Fruit fly (Drosophila melanogaster): ENCODE results near the gene bves.

The bves gene

DNA sequence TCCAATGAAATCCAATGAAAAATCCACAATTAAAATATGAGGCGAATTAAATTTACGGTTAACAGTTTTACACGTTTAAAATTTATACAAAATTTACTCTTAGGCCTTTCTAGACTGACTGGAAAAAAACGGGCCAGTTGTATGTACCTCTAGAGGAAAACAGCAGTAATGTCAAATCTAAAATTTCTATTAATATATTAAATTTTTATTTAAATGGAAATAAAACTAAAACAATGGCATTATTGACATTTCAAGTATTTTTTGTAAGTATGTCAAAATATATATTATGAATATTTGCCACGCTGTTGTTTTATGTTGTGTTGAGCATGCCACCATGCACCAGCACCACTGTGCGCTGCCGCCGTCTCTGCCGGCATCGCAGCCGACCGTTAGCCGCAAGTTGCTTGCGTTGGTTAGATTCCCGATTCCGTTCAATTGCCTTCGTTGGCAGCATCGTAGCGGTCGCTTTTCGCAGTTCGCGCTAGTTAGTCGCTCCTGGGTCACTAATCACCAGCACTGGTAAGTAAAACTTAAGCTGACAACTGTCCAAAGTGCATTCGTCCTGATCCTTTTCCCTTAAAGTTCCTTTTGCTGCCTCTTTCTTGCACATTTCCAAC, 8.8 kb upstream of the bves start, which contains the start of gene Cbs (continued):
- TF ChIP-seq CG18599 (GFP tag; optimal IDR thresholded peaks at IDR 0.05) (peak; percentile 71), sd (tag; optimal IDR thresholded peaks at IDR 0.05) (no peak), Sox100B (GFP tag; optimal IDR thresholded peaks at IDR 0.05) (peak; percentile 75), CG43689 (GFP tag; IDR thresholded peaks at IDR 0.05) (no peak), ara (GFP tag; IDR thresholded peaks at IDR 0.05) (peak; percentile 45), fru (optimal IDR thresholded peaks at IDR 0.05) (no peak), hb (GFP tag; IDR thresholded peaks at IDR 0.05; ENCODE audit: partially characterized antibody) (no peak), CG12155 (GFP tag; optimal IDR thresholded peaks at IDR 0.05) (peak; percentile 45), CG17385 (GFP tag; optimal IDR thresholded peaks at IDR 0.05) (peak; percentile 46), seq (GFP tag; IDR thresholded peaks at IDR 0.05) (0 out of 2 replicates have a peak, but pooled peaks have one; percentile 42), tna (GFP tag; IDR thresholded peaks at IDR 0.05; ENCODE audit: partially characterized antibody) (0 out of 2 replicates have a peak, but pooled peaks have one; percentile 6), CG34224 (GFP tag; IDR thresholded peaks at IDR 0.05; ENCODE audit: partially characterized antibody) (no peak), sisA (GFP tag; IDR thresholded peaks at IDR 0.05) (peak; percentile 67), kah (GFP tag; optimal IDR thresholded peaks at IDR 0.05) (no peak), dpn (GFP tag; optimal IDR thresholded peaks at IDR 0.05) (peak; percentile 32 to 59), jumu (GFP tag; optimal IDR thresholded peaks at IDR 0.05) (no peak), CG6272 (GFP tag; IDR thresholded peaks at IDR 0.05) (peak; percentile 69), NFAT (GFP tag; IDR thresholded peaks at IDR 0.05) (peak; percentile 81), Med (GFP tag) (peak; percentile 67), CG12659 (GFP tag; optimal IDR thresholded peaks at IDR 0.05) (peak; percentile 53), CG17912 (GFP tag; optimal IDR thresholded peaks at IDR 0.05) (no peak), Abd-B (GFP tag; optimal IDR thresholded peaks at IDR 0.05) (peak; percentile 22), Aef1 (GFP tag; IDR thresholded peaks at IDR 0.05) (peak; percentile 50; the same call in 1 of the 3 replicates), tap (tag; optimal IDR thresholded peaks at IDR 0.05) (peak; percentile 14), CG34422 (GFP tag; IDR thresholded peaks at IDR 0.05) (peak; percentile 42; the same call in 1 of the 3 replicates), CG4328 (GFP tag; optimal IDR thresholded peaks at IDR 0.05) (peak; percentile 62), CG11696 (GFP tag; IDR thresholded peaks at IDR 0.05) (no peak), CG6254 (GFP tag; optimal IDR thresholded peaks at IDR 0.05) (no peak), chif (GFP tag; optimal IDR thresholded peaks at IDR 0.05) (peak in 1 of 2 experiments; percentile 14), CG10462 (GFP tag; optimal IDR thresholded peaks at IDR 0.05) (peak; percentile 27), chinmo (GFP tag; IDR thresholded peaks at IDR 0.05; ENCODE audit: partially characterized antibody) (no peak; the same call in 3 of the 4 replicates), gfzf (GFP tag; optimal IDR thresholded peaks at IDR 0.05) (no peak), kay (GFP tag; optimal IDR thresholded peaks at IDR 0.05) (no peak), Nf-YC (tag; optimal IDR thresholded peaks at IDR 0.05) (peak; percentile 70), corto (GFP tag; optimal IDR thresholded peaks at IDR 0.05) (no peak), maf-S (GFP tag; optimal IDR thresholded peaks at IDR 0.05) (no peak), hth (optimal IDR thresholded peaks at IDR 0.05) (no peak), lilli (GFP tag; optimal IDR thresholded peaks at IDR 0.05) (peak; percentile 51), Mes4 (GFP tag; optimal IDR thresholded peaks at IDR 0.05) (no peak), CG33557 (GFP tag; optimal IDR thresholded peaks at IDR 0.05) (peak; percentile 25), dimm (GFP tag; IDR thresholded peaks at IDR 0.05) (peak; percentile 52; the same call in 1 of the 2 replicates), ranshi (GFP tag; IDR thresholded peaks at IDR 0.05) (peak; percentile 70), CG2116 (GFP tag; optimal IDR thresholded peaks at IDR 0.05) (peak; percentile 1), toy (GFP tag; IDR thresholded peaks at IDR 0.05) (no peak), CG1233 (GFP tag; optimal IDR thresholded peaks at IDR 0.05) (peak; percentile 54), CG10654 (GFP tag; optimal IDR thresholded peaks at IDR 0.05) (peak; percentile 54), gsb-n (tag; optimal IDR thresholded peaks at IDR 0.05) (no peak), bsh (GFP tag; optimal IDR thresholded peaks at IDR 0.05) (peak in 1 of 2 experiments; percentile 59), fd96Cb (tag; optimal IDR thresholded peaks at IDR 0.05) (peak; percentile 32), Dp (GFP tag; optimal IDR thresholded peaks at IDR 0.05) (no peak)

Data from whole organism, embryonic.